Worm (Caenorhabditis elegans) whole organism, L1 larva: ENCODE data around the gene K11H3.2.

Source experiments
- C04F5.9 ChIP-seq: sonication (generic microtip); optimal IDR thresholded peaks from 2 replicates; lab custom pipeline; 2016; ENCODE audit warnings: missing genetic modification characterization, missing compliant biosample characterization
- C16A3.4 ChIP-seq: fragments of 150-350 bp; optimal IDR thresholded peaks from 2 replicates; lab custom pipeline; 2014; ENCODE audit warnings: missing biosample characterization, missing genetic modification characterization
- Y116A8C.19 ChIP-seq: sonication (generic microtip); optimal IDR thresholded peaks from 2 replicates; lab custom pipeline; 2016; ENCODE audit warnings: missing compliant biosample characterization, missing genetic modification characterization, borderline replicate concordance
- alr-1 ChIP-seq: fragments of 200-800 bp; sonication (Bioruptor generic); optimal IDR thresholded peaks from 2 replicates; lab custom pipeline; 2018; ENCODE audit warnings: borderline replicate concordance, mild to moderate bottlenecking, missing genetic modification characterization, missing compliant biosample characterization
- aly-2 ChIP-seq: fragments of 150-350 bp; optimal IDR thresholded peaks from 2 replicates; lab custom pipeline; 2014; ENCODE audit warnings: missing biosample characterization, missing genetic modification characterization
- blmp-1 ChIP-seq: fragments of 150-350 bp; optimal IDR thresholded peaks from 2 replicates; lab custom pipeline; 2014; ENCODE audit warnings: missing biosample characterization, missing genetic modification characterization
- ceh-8 ChIP-seq: fragments of 200-800 bp; sonication (Bioruptor generic); optimal IDR thresholded peaks from 2 replicates; lab custom pipeline; 2018; ENCODE audit warnings: mild to moderate bottlenecking, missing genetic modification characterization, moderate library complexity, missing compliant biosample characterization
- ceh-82 ChIP-seq, 3 experiments: fragments of 150-350 bp in 1 of 3; sonication (generic microtip) in 2 of 3; optimal IDR thresholded peaks; 2 replicates each; lab custom pipeline; 2014 to 2017; ENCODE audit warnings: missing biosample characterization in 3 of 3, missing genetic modification characterization in 3 of 3
- ceh-88 ChIP-seq: fragments of 200-800 bp; sonication (Bioruptor generic); IDR thresholded peaks from 2 replicates; pipeline ENCODE4 v1.3.6; 2022; ENCODE audit warnings: missing genetic modification characterization, missing compliant biosample characterization
- dpl-1 ChIP-seq, 3 experiments: fragments of 150-350 bp in 2 of 3; sonication (generic microtip) in 1 of 3; optimal IDR thresholded peaks; 2 replicates each; lab custom pipeline; 2014 to 2017; ENCODE audit warnings: missing biosample characterization in 3 of 3, missing genetic modification characterization in 3 of 3, missing genetic modification reagents in 3 of 3
- dsc-1 ChIP-seq: sonication (generic microtip); optimal IDR thresholded peaks from 2 replicates; lab custom pipeline; 2016; ENCODE audit warnings: mild to moderate bottlenecking, missing genetic modification characterization, missing compliant biosample characterization
- efl-1 ChIP-seq, 4 experiments: fragments of 150-350 bp; optimal IDR thresholded peaks in 3 of 4; peaks in 1 of 4; 1 replicate in 1 of 4; 2 replicates in 3 of 4; lab custom pipeline; 2014; ENCODE audit warnings: missing biosample characterization in 2 of 4, missing genetic modification characterization in 2 of 4, missing genetic modification reagents in 2 of 4
- efl-3 ChIP-seq: fragments of 200-800 bp; sonication (Bioruptor generic); optimal IDR thresholded peaks from 2 replicates; lab custom pipeline; 2018; ENCODE audit warnings: mild to moderate bottlenecking, missing genetic modification characterization, missing compliant biosample characterization
- egl-13 ChIP-seq: sonication (generic microtip); optimal IDR thresholded peaks from 2 replicates; lab custom pipeline; 2016; ENCODE audit warnings: missing genotype, missing genetic modification reagents, missing genetic modification characterization, missing compliant biosample characterization
- elt-2 ChIP-seq: sonication (generic microtip); optimal IDR thresholded peaks from 2 replicates; lab custom pipeline; 2016; ENCODE audit warnings: missing genetic modification characterization, mild to moderate bottlenecking, inconsistent platforms, missing compliant biosample characterization, missing genetic modification reagents
- elt-3 ChIP-seq, 6 experiments: fragments of 150-350 bp in 1 of 6; sonication (generic microtip); optimal IDR thresholded peaks; 2 replicates each; lab custom pipeline; 2017 to 2018; ENCODE audit warnings: missing biosample characterization in 6 of 6, missing genetic modification characterization in 6 of 6, inconsistent platforms in 1 of 6
- ets-5 ChIP-seq: fragments of 200-800 bp; sonication (Bioruptor generic); IDR thresholded peaks from 2 replicates; pipeline ENCODE4 v1.3.6; 2022; ENCODE audit warnings: missing genetic modification characterization, missing compliant biosample characterization
- fkh-10 ChIP-seq: sonication (generic microtip); optimal IDR thresholded peaks from 2 replicates; lab custom pipeline; 2017; ENCODE audit warnings: missing biosample characterization, missing genetic modification reagents, missing genetic modification characterization
- fkh-4 ChIP-seq: sonication (generic microtip); optimal IDR thresholded peaks from 2 replicates; lab custom pipeline; 2016; ENCODE audit warnings: missing compliant biosample characterization, missing genetic modification characterization, borderline replicate concordance
- grh-1 ChIP-seq: fragments of 200-800 bp; sonication (Bioruptor generic); IDR thresholded peaks from 2 replicates; pipeline ENCODE4 v1.3.6; 2022; ENCODE audit warnings: missing genetic modification reagents, missing genetic modification characterization, missing compliant biosample characterization
- hpl-2 ChIP-seq: fragments of 150-350 bp; optimal IDR thresholded peaks from 2 replicates; lab custom pipeline; 2014; ENCODE audit warnings: missing biosample characterization, missing genetic modification reagents, missing genetic modification characterization
- isw-1 ChIP-seq: fragments of 200-800 bp; sonication (Bioruptor generic); IDR thresholded peaks from 2 replicates; pipeline ENCODE4 v1.3.6; 2022; ENCODE audit warnings: missing genetic modification characterization, missing compliant biosample characterization
- lin-13 ChIP-seq: fragments of 150-350 bp; optimal IDR thresholded peaks from 2 replicates; lab custom pipeline; 2014; ENCODE audit warnings: missing biosample characterization, missing genetic modification reagents, missing genetic modification characterization
- lin-14 ChIP-seq: fragments of 200-800 bp; sonication (Bioruptor generic); optimal IDR thresholded peaks from 2 replicates; lab custom pipeline; 2018; ENCODE audit warnings: mild to moderate bottlenecking, missing genetic modification characterization, moderate library complexity, missing compliant biosample characterization
- lin-15B ChIP-seq: fragments of 150-350 bp; sonication (generic microtip); optimal IDR thresholded peaks from 3 replicates; lab custom pipeline; 2014; ENCODE audit warnings: missing biosample characterization, missing genetic modification characterization
- lin-39 ChIP-seq: fragments of 150-350 bp; optimal IDR thresholded peaks from 2 replicates; lab custom pipeline; 2014; ENCODE audit warnings: missing biosample characterization, missing genetic modification reagents, missing genetic modification characterization
- lir-3 ChIP-seq: sonication (generic microtip); optimal IDR thresholded peaks from 2 replicates; lab custom pipeline; 2016; ENCODE audit warnings: mild to moderate bottlenecking, missing genetic modification characterization, moderate library complexity, missing compliant biosample characterization; ENCODE audit not compliant: poor library complexity
- mef-2 ChIP-seq: fragments of 150-350 bp; optimal IDR thresholded peaks from 2 replicates; lab custom pipeline; 2014; ENCODE audit warnings: missing biosample characterization, missing genetic modification characterization
- mep-1 ChIP-seq: fragments of 150-350 bp; optimal IDR thresholded peaks from 2 replicates; lab custom pipeline; 2014; ENCODE audit warnings: missing biosample characterization, missing genetic modification characterization
- nhr-11 ChIP-seq: fragments of 150-350 bp; optimal IDR thresholded peaks from 2 replicates; lab custom pipeline; 2014; ENCODE audit warnings: missing biosample characterization, missing genetic modification characterization
- nhr-19 ChIP-seq: fragments of 200-800 bp; sonication (Bioruptor generic); conservative IDR thresholded peaks from 2 replicates; pipeline ENCODE4 v1.3.6; 2022; ENCODE audit warnings: missing genetic modification characterization, missing compliant biosample characterization
- nhr-20 ChIP-seq: sonication (generic microtip); optimal IDR thresholded peaks from 2 replicates; lab custom pipeline; 2016; ENCODE audit warnings: mild to moderate bottlenecking, missing genetic modification characterization, missing compliant biosample characterization
- nhr-237 ChIP-seq: fragments of 150-350 bp; optimal IDR thresholded peaks from 2 replicates; lab custom pipeline; 2014; ENCODE audit warnings: missing biosample characterization, missing genetic modification characterization
- nhr-47 ChIP-seq: sonication (generic microtip); optimal IDR thresholded peaks from 2 replicates; lab custom pipeline; 2016; ENCODE audit warnings: mild to moderate bottlenecking, missing genetic modification characterization, moderate library complexity, missing compliant biosample characterization
- nhr-71 ChIP-seq: sonication (generic microtip); optimal IDR thresholded peaks from 2 replicates; lab custom pipeline; 2016; ENCODE audit warnings: mild to moderate bottlenecking, missing genetic modification characterization, moderate library complexity, missing compliant biosample characterization
- nhr-76 ChIP-seq: sonication (generic microtip); optimal IDR thresholded peaks from 2 replicates; lab custom pipeline; 2017; ENCODE audit warnings: missing biosample characterization, missing genetic modification characterization
- nhr-77 ChIP-seq: fragments of 150-350 bp; optimal IDR thresholded peaks from 2 replicates; lab custom pipeline; 2014; ENCODE audit warnings: missing biosample characterization, missing genetic modification characterization
- nhr-84 ChIP-seq: sonication (generic microtip); optimal IDR thresholded peaks from 2 replicates; lab custom pipeline; 2017; ENCODE audit warnings: missing biosample characterization, missing genetic modification characterization
- pax-3 ChIP-seq: fragments of 200-800 bp; sonication (Bioruptor generic); optimal IDR thresholded peaks from 2 replicates; lab custom pipeline; 2018; ENCODE audit warnings: mild to moderate bottlenecking, missing genetic modification characterization, moderate library complexity, missing compliant biosample characterization
- pqm-1 ChIP-seq: sonication (generic microtip); optimal IDR thresholded peaks from 3 replicates; lab custom pipeline; 2017; ENCODE audit warnings: missing biosample characterization, missing genetic modification characterization
- skn-1 ChIP-seq: fragments of 150-350 bp; optimal IDR thresholded peaks from 2 replicates; lab custom pipeline; 2014; ENCODE audit warnings: missing biosample characterization, missing genetic modification characterization
- snpc-4 ChIP-seq: fragments of 150-350 bp; optimal IDR thresholded peaks from 2 replicates; lab custom pipeline; 2014; ENCODE audit warnings: missing biosample characterization, missing genetic modification characterization
- sox-4 ChIP-seq: sonication (generic microtip); optimal IDR thresholded peaks from 2 replicates; lab custom pipeline; 2016; ENCODE audit warnings: missing genetic modification characterization, missing compliant biosample characterization
- sptf-1 ChIP-seq: fragments of 150-350 bp; optimal IDR thresholded peaks from 2 replicates; lab custom pipeline; 2014; ENCODE audit warnings: missing biosample characterization, missing genetic modification characterization
- sup-37 ChIP-seq: fragments of 200-800 bp; sonication (Bioruptor generic); optimal IDR thresholded peaks from 2 replicates; lab custom pipeline; 2018; ENCODE audit warnings: mild to moderate bottlenecking, missing genetic modification characterization, missing compliant biosample characterization
- tbx-2 ChIP-seq: sonication (generic microtip); optimal IDR thresholded peaks from 2 replicates; lab custom pipeline; 2016; ENCODE audit warnings: missing genetic modification characterization, missing compliant biosample characterization
- unc-86 ChIP-seq: sonication (generic microtip); optimal IDR thresholded peaks from 2 replicates; lab custom pipeline; 2016; ENCODE audit warnings: missing genetic modification characterization, missing compliant biosample characterization
- vab-15 ChIP-seq: sonication (generic microtip); optimal IDR thresholded peaks from 2 replicates; lab custom pipeline; 2017; ENCODE audit warnings: missing genotype, mild to moderate bottlenecking, missing genetic modification characterization, missing compliant biosample characterization
- zip-4 ChIP-seq: fragments of 200-800 bp; sonication (Bioruptor generic); optimal IDR thresholded peaks from 2 replicates; lab custom pipeline; 2018; ENCODE audit warnings: mild to moderate bottlenecking, missing genetic modification characterization, moderate library complexity, missing compliant biosample characterization
- ztf-11 ChIP-seq, 2 experiments: sonication (generic microtip); optimal IDR thresholded peaks; 2 replicates each; lab custom pipeline; 2016 to 2017; ENCODE audit warnings: missing genetic modification characterization in 2 of 2, missing biosample characterization in 1 of 2, missing compliant biosample characterization in 1 of 2
- ztf-4 ChIP-seq: fragments of 150-350 bp; optimal IDR thresholded peaks from 2 replicates; lab custom pipeline; 2014; ENCODE audit warnings: missing biosample characterization, missing genetic modification characterization

Gene K11H3.2

DNA sequence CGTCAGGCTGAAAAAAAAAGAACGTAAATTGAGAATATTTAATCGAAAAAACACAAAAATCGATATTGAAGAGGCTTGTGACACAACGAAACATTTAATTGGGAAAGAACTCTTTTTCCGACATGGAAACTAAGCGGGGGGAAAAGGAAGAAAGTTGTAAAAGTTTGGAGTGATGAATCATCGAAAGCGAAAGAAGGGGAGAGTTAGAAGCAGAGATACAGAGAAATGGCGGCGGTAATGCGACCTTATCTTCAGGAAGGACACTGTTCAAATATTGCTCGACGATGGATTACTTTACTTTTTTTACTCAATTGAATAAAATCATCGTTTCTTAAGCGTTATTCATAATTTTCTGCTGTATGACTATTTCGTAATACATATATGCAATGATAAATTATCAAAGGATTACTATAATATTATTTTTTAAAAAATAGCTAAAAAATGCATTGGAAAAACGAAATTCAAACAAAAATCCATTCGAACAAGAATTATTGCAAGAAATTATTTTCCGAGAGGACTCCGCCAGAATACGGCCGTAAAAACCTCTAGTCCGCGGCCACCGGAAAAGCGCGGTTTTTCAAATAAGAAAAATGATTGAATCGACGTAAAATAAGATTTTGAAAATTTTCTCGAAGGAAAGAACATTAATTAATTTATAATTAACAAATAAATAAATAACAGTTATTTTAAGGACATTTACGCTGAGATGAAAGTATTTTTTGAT is 21.7 kb downstream of the K11H3.2 start, which contains the start of gene dhhc-4 (continued):
- TF ChIP-seq nhr-76 (no peak), Y116A8C.19 (tag; lab: Kevin White, UChicago) (peak; percentile 73), egl-13 (tag; lab: Kevin White, UChicago) (peak; percentile 95), dsc-1 (tag; lab: Kevin White, UChicago) (peak; percentile 94), skn-1 (peak; percentile 30), unc-86 (peak; percentile 83), blmp-1 (tag; lab: Kevin White, UChicago) (peak; percentile 89), nhr-237 (no peak), lin-14 (GFP tag; lab: Kevin White, UChicago) (peak; percentile 84), nhr-47 (tag; lab: Kevin White, UChicago) (peak; percentile 95), elt-2 (tag; lab: Kevin White, UChicago) (peak; percentile 72), aly-2 (peak; percentile 13), C16A3.4 (peak; percentile 12), zip-4 (peak; percentile 84), nhr-19 (GFP tag; lab: Robert Waterston, UW) (peak; percentile 90), lir-3 (tag; lab: Kevin White, UChicago) (peak; percentile 96), pqm-1 (tag; lab: Kevin White, UChicago) (no peak), snpc-4 (tag; lab: Kevin White, UChicago) (peak; percentile 28), sox-4 (tag; lab: Kevin White, UChicago) (peak; percentile 91), tbx-2 (tag; lab: Kevin White, UChicago) (peak; percentile 94), nhr-84 (no peak), nhr-77 (tag; lab: Kevin White, UChicago) (no peak), lin-15B (tag; lab: Kevin White, UChicago) (peak; percentile 37), ceh-8 (GFP tag; lab: Kevin White, UChicago) (peak; percentile 87), efl-3 (GFP tag; lab: Kevin White, UChicago) (peak; percentile 80), pax-3 (tag; lab: Kevin White, UChicago) (peak; percentile 95), sptf-1 (tag; lab: Kevin White, UChicago) (no peak), lin-13 (no peak), ceh-82 (tag; optimal IDR thresholded peaks at IDR 0.05; lab: Kevin White, UChicago) (peak; percentile 52 to 58 (median 55)), alr-1 (tag; lab: Kevin White, UChicago) (no peak), ztf-11 (tag; optimal IDR thresholded peaks at IDR 0.05; lab: Kevin White, UChicago) (peak in 1 of 2 experiments; percentile 96), efl-1 (optimal IDR thresholded peaks at IDR 0.05; lab: Kevin White, UChicago) (peak; percentile 88 to 94), efl-1 (GFP tag; optimal IDR thresholded peaks at IDR 0.05 in 1 of 2; lab: Kevin White, UChicago) (peak; percentile 93 to 99), isw-1 (peak; percentile 82), C04F5.9 (peak; percentile 84), ztf-4 (no peak), elt-3 (tag; optimal IDR thresholded peaks at IDR 0.05; lab: Kevin White, UChicago) (no peak), sup-37 (GFP tag; lab: Kevin White, UChicago) (peak; percentile 82), ceh-88 (GFP tag; lab: Robert Waterston, UW) (peak; percentile 78), nhr-11 (tag; lab: Kevin White, UChicago) (no peak), ets-5 (no peak), dpl-1 (GFP tag; optimal IDR thresholded peaks at IDR 0.05; lab: Kevin White, UChicago) (peak; percentile 88 to 93 (median 91)), mep-1 (tag; lab: Kevin White, UChicago) (peak; percentile 52), nhr-71 (tag; lab: Kevin White, UChicago) (peak; percentile 94), mef-2 (tag; lab: Kevin White, UChicago) (no peak), fkh-10 (GFP tag; lab: Kevin White, UChicago) (no peak), nhr-20 (tag; lab: Kevin White, UChicago) (peak; percentile 85), grh-1 (GFP tag; lab: Robert Waterston, UW) (peak; percentile 83), vab-15 (peak; percentile 33), lin-39 (tag; lab: Kevin White, UChicago) (peak; percentile 86), fkh-4 (peak; percentile 97), hpl-2 (GFP tag; lab: Kevin White, UChicago) (no peak)
